Fruit fly (Drosophila melanogaster): Measurements from ENCODE around the gene SA1.

Gene SA1

dm6 chr2L:6964022-6964434 lies 13.8 kb downstream of the SA1 start, which contains the start of the genes sip2 and Coprox (continued):
- peak; percentile 13 for TF ChIP-seq Eip93F (GFP tag; optimal IDR thresholded peaks at IDR 0.05)
- TF ChIP-seq dsx (GFP tag; optimal IDR thresholded peaks at IDR 0.05; ENCODE audit: poor library complexity, severe bottlenecking) = peak; percentile 70
- no peak for TF ChIP-seq CG32006 (GFP tag; optimal IDR thresholded peaks at IDR 0.05)
- TF ChIP-seq CG31627 (GFP tag; optimal IDR thresholded peaks at IDR 0.05) = peak; percentile 5
- no peak for TF ChIP-seq Sox14 (GFP tag; optimal IDR thresholded peaks at IDR 0.05)
- TF ChIP-seq CG34406 (GFP tag; optimal IDR thresholded peaks at IDR 0.05) = no peak
- no peak for TF ChIP-seq Ets21C (GFP tag; optimal IDR thresholded peaks at IDR 0.05)
- no peak for TF ChIP-seq CG7368 (GFP tag; optimal IDR thresholded peaks at IDR 0.05)
- TF ChIP-seq salr (GFP tag; optimal IDR thresholded peaks at IDR 0.05) = no peak
- peak; percentile 16 for TF ChIP-seq Sox15 (GFP tag; optimal IDR thresholded peaks at IDR 0.05)
- TF ChIP-seq OdsH (GFP tag; optimal IDR thresholded peaks at IDR 0.05) = no peak
- TF ChIP-seq CG6792 (GFP tag; optimal IDR thresholded peaks at IDR 0.05) = peak; percentile 30
- peak; percentile 77 for TF ChIP-seq CG3032 (tag; optimal IDR thresholded peaks at IDR 0.05)
- no peak; the same call in 1 of the 2 replicates for TF ChIP-seq CG15336 (GFP tag; IDR thresholded peaks at IDR 0.05)
- TF ChIP-seq acj6 (GFP tag; optimal IDR thresholded peaks at IDR 0.05) = no peak
- TF ChIP-seq Eip75B (GFP tag; optimal IDR thresholded peaks at IDR 0.05) = no peak
- TF ChIP-seq net (GFP tag; optimal IDR thresholded peaks at IDR 0.05) = no peak
- peak; percentile 34 for TF ChIP-seq cyc (GFP tag; optimal IDR thresholded peaks at IDR 0.05)
- peak; percentile 58 for TF ChIP-seq esn (GFP tag; optimal IDR thresholded peaks at IDR 0.05)
- TF ChIP-seq vri (GFP tag; optimal IDR thresholded peaks at IDR 0.05) = peak; percentile 34
- no peak for TF ChIP-seq CG10669 (GFP tag; optimal IDR thresholded peaks at IDR 0.05)
- TF ChIP-seq CG3919 (GFP tag; optimal IDR thresholded peaks at IDR 0.05) = no peak
- TF ChIP-seq CG6854 (GFP tag; optimal IDR thresholded peaks at IDR 0.05) = no peak

dm6 chr2L:6964632-6965031 lies 14.4 kb downstream of the SA1 start:
- TF ChIP-seq acj6 (GFP tag; optimal IDR thresholded peaks at IDR 0.05) (no peak), Sox14 (GFP tag; optimal IDR thresholded peaks at IDR 0.05) (no peak), CG6792 (GFP tag; optimal IDR thresholded peaks at IDR 0.05) (no peak), OdsH (GFP tag; optimal IDR thresholded peaks at IDR 0.05) (no peak), dac (GFP tag; optimal IDR thresholded peaks at IDR 0.05) (no peak), Eip75B (GFP tag; optimal IDR thresholded peaks at IDR 0.05) (no peak), CG1621 (tag; optimal IDR thresholded peaks at IDR 0.05) (no peak), CG3919 (GFP tag; optimal IDR thresholded peaks at IDR 0.05) (no peak), CG31627 (GFP tag; optimal IDR thresholded peaks at IDR 0.05) (no peak), Eip93F (GFP tag; optimal IDR thresholded peaks at IDR 0.05) (no peak), spab (GFP tag; optimal IDR thresholded peaks at IDR 0.05) (no peak), CG16779 (tag; optimal IDR thresholded peaks at IDR 0.05) (no peak), CG8632 (GFP tag; optimal IDR thresholded peaks at IDR 0.05) (no peak), Lpt (GFP tag; optimal IDR thresholded peaks at IDR 0.05) (no peak), CG6276 (GFP tag; optimal IDR thresholded peaks at IDR 0.05) (no peak), Sox15 (GFP tag; optimal IDR thresholded peaks at IDR 0.05) (no peak)

- TF ChIP-seq acj6 (GFP tag; optimal IDR thresholded peaks at IDR 0.05) (no peak), CG6808 (GFP tag; optimal IDR thresholded peaks at IDR 0.05) (peak; percentile 36), CG15336 (GFP tag; IDR thresholded peaks at IDR 0.05) (no peak), CG34406 (GFP tag; optimal IDR thresholded peaks at IDR 0.05) (no peak), dsx (GFP tag; optimal IDR thresholded peaks at IDR 0.05; ENCODE audit: poor library complexity, severe bottlenecking) (peak; percentile 50), CG1621 (tag; optimal IDR thresholded peaks at IDR 0.05) (peak; percentile 71), Hr39 (GFP tag; optimal IDR thresholded peaks at IDR 0.05) (no peak), ss (GFP tag; optimal IDR thresholded peaks at IDR 0.05) (peak; percentile 18 to 28), CG6792 (GFP tag; optimal IDR thresholded peaks at IDR 0.05) (no peak)
Observed at dm6 chr2L:6966309-6966708, 16.1 kb downstream of the SA1 start.

dm6 chr2L:6967422-6968012 lies 17.3 kb downstream of the SA1 start, which contains the start of gene Sumo:
Gene Sumo (minus strand): TSS chr2L:6967644.
- TF ChIP-seq CG11902 (GFP tag; optimal IDR thresholded peaks at IDR 0.05) = no peak
- peak; percentile 18 for TF ChIP-seq OdsH (GFP tag; optimal IDR thresholded peaks at IDR 0.05)
- peak; percentile 11 for TF ChIP-seq CG32006 (GFP tag; optimal IDR thresholded peaks at IDR 0.05)
- 0 out of 3 replicates have a peak, but pooled peaks have one; percentile 6 for TF ChIP-seq CG6163 (GFP tag; IDR thresholded peaks at IDR 0.05)
- TF ChIP-seq Eip78C (GFP tag) = peak; percentile 14
- TF ChIP-seq CG8119 (GFP tag; IDR thresholded peaks at IDR 0.05) = 0 out of 3 replicates have a peak, but pooled peaks have one; percentile 2
- TF ChIP-seq CG6792 (GFP tag; optimal IDR thresholded peaks at IDR 0.05) = no peak
- peak; percentile 41 for TF ChIP-seq Eip93F (GFP tag; optimal IDR thresholded peaks at IDR 0.05)
- TF ChIP-seq eg (GFP tag; IDR thresholded peaks at IDR 0.05) = peak; percentile 2; the same call in 1 of the 3 replicates
- peak; percentile 60 for TF ChIP-seq CG6854 (GFP tag; optimal IDR thresholded peaks at IDR 0.05)
- TF ChIP-seq CG10631 (GFP tag; optimal IDR thresholded peaks at IDR 0.05) = no peak
- TF ChIP-seq salr (GFP tag; optimal IDR thresholded peaks at IDR 0.05) = peak in 1 of 2 experiments; percentile 41
- TF ChIP-seq fd59A (GFP tag; optimal IDR thresholded peaks at IDR 0.05) = peak; percentile 12
- TF ChIP-seq Sox15 (GFP tag; optimal IDR thresholded peaks at IDR 0.05) = peak; percentile 5
- TF ChIP-seq CG3032 (tag; optimal IDR thresholded peaks at IDR 0.05) = peak; percentile 21
